Fruit fly (Drosophila melanogaster) S2 (cell line): ENCODE data around the gene CG18628.

ENCODE experiments used
- CG8478 ChIP-seq: fragments of >200 bp; optimal IDR thresholded peaks from 2 replicates; lab custom pipeline; 2018
- CTCF ChIP-seq, 2 experiments: fragments of >200 bp; optimal IDR thresholded peaks; 2 replicates each; lab custom pipeline; 2018

dm6 chr3L:10652487-10652886 lies 12.9 kb downstream of the CG18628 start:
- TF ChIP-seq CTCF (optimal IDR thresholded peaks at IDR 0.05; lab: Kevin White, UChicago) (no peak), CG8478 (no peak)
